Fruit fly (Drosophila melanogaster) whole organism, embryonic: ENCODE results near the gene mRRF1.

Source experiments
- Adf1 ChIP-seq: fragments of 200-800 bp; sonication (Bioruptor generic); IDR thresholded peaks from 2 replicates; pipeline ENCODE4 v1.3.6; 2022; ENCODE audit warnings: missing biosample characterization, missing genetic modification characterization
- B-H2 ChIP-seq: fragments of 200-800 bp; sonication (Bioruptor generic); optimal IDR thresholded peaks from 2 replicates; lab custom pipeline; 2018; ENCODE audit warnings: missing biosample characterization, mild to moderate bottlenecking, missing genetic modification characterization
- CG10267 ChIP-seq: fragments of 200-800 bp; sonication (Bioruptor generic); optimal IDR thresholded peaks from 2 replicates; lab custom pipeline; 2018; ENCODE audit warnings: missing biosample characterization, mild to moderate bottlenecking, missing genetic modification characterization, moderate library complexity
- CG10654 ChIP-seq: fragments of 200-800 bp; sonication (Bioruptor generic); optimal IDR thresholded peaks from 2 replicates; lab custom pipeline; 2016; ENCODE audit warnings: missing biosample characterization, missing genetic modification characterization
- CG13287 ChIP-seq: fragments of 200-800 bp; sonication (Bioruptor generic); IDR thresholded peaks from 2 replicates; pipeline ENCODE4 v1.3.6; 2022; ENCODE audit warnings: missing biosample characterization, missing genetic modification characterization; ENCODE audit not compliant: partially characterized antibody
- CG13624 ChIP-seq: fragments of 200-800 bp; sonication (Bioruptor generic); optimal IDR thresholded peaks from 2 replicates; lab custom pipeline; 2016; ENCODE audit warnings: missing biosample characterization, missing genetic modification characterization
- CG14441 ChIP-seq: fragments of 200-800 bp; sonication (Bioruptor generic); IDR thresholded peaks from 2 replicates; pipeline ENCODE4 v1.3.6; 2022; ENCODE audit warnings: missing biosample characterization, missing genetic modification characterization
- CG14667 ChIP-seq: fragments of 200-800 bp; sonication (Bioruptor generic); IDR thresholded peaks from 2 replicates; pipeline ENCODE4 v1.3.6; 2022; ENCODE audit warnings: missing biosample characterization, missing genetic modification characterization
- CG2120 ChIP-seq: fragments of 200-800 bp; sonication (Bioruptor generic); optimal IDR thresholded peaks from 3 replicates; lab custom pipeline; 2016; ENCODE audit warnings: missing biosample characterization, missing genetic modification characterization
- CG2199 ChIP-seq: fragments of 200-800 bp; sonication (Bioruptor generic); IDR thresholded peaks from 3 replicates; pipeline ENCODE4 v1.3.6; 2022; ENCODE audit warnings: missing biosample characterization, missing genetic modification characterization
- CG31441 ChIP-seq: fragments of 200-800 bp; sonication (Bioruptor generic); IDR thresholded peaks from 2 replicates; pipeline ENCODE4 v1.3.6; 2022; ENCODE audit warnings: missing biosample characterization, missing genetic modification characterization
- CG3281 ChIP-seq: fragments of 200-800 bp; sonication (Bioruptor generic); optimal IDR thresholded peaks from 3 replicates; lab custom pipeline; 2017; ENCODE audit warnings: missing biosample characterization, mild to moderate bottlenecking, missing genetic modification characterization
- CG33213 ChIP-seq: fragments of 200-800 bp; sonication (Bioruptor generic); optimal IDR thresholded peaks from 3 replicates; lab custom pipeline; 2016; ENCODE audit warnings: missing biosample characterization, missing genetic modification characterization
- CG34376 ChIP-seq: fragments of 200-800 bp; sonication (Bioruptor generic); optimal IDR thresholded peaks from 2 replicates; lab custom pipeline; 2018; ENCODE audit warnings: missing biosample characterization, mild to moderate bottlenecking, missing genetic modification characterization
- CG6254 ChIP-seq: fragments of 200-800 bp; sonication (Bioruptor generic); optimal IDR thresholded peaks from 3 replicates; lab custom pipeline; 2017; ENCODE audit warnings: mild to moderate bottlenecking, missing biosample characterization, missing genetic modification reagents, missing genetic modification characterization
- CG6813 ChIP-seq: fragments of 200-800 bp; sonication (Bioruptor generic); optimal IDR thresholded peaks from 2 replicates; lab custom pipeline; 2017; ENCODE audit warnings: missing biosample characterization, missing genetic modification characterization, mild to moderate bottlenecking, moderate library complexity, missing genetic modification reagents
- CG7987 ChIP-seq: fragments of 200-800 bp; sonication (Bioruptor generic); optimal IDR thresholded peaks from 2 replicates; lab custom pipeline; 2018; ENCODE audit warnings: missing biosample characterization, mild to moderate bottlenecking, missing genetic modification characterization, moderate library complexity
- CG8944 ChIP-seq: fragments of 200-800 bp; sonication (Bioruptor generic); optimal IDR thresholded peaks from 3 replicates; lab custom pipeline; 2016; ENCODE audit warnings: missing biosample characterization, missing genetic modification characterization
- CG9797 ChIP-seq: fragments of 200-800 bp; sonication (Bioruptor generic); optimal IDR thresholded peaks from 3 replicates; lab custom pipeline; 2018; ENCODE audit warnings: missing biosample characterization, mild to moderate bottlenecking, missing genetic modification characterization
- CHES-1-like ChIP-seq: fragments of 200-800 bp; sonication (Bioruptor generic); optimal IDR thresholded peaks from 2 replicates; lab custom pipeline; 2016; ENCODE audit warnings: missing biosample characterization, missing genetic modification characterization
- CrebB ChIP-seq: fragments of 200-800 bp; sonication (Bioruptor generic); optimal IDR thresholded peaks from 3 replicates; lab custom pipeline; 2018; ENCODE audit warnings: missing biosample characterization, mild to moderate bottlenecking, missing genetic modification characterization
- D19B ChIP-seq: fragments of 200-800 bp; sonication (Bioruptor generic); optimal IDR thresholded peaks from 2 replicates; lab custom pipeline; 2017; ENCODE audit warnings: missing biosample characterization, mild to moderate bottlenecking, missing genetic modification characterization
- Dek ChIP-seq: fragments of 200-800 bp; sonication (Bioruptor generic); optimal IDR thresholded peaks from 3 replicates; lab custom pipeline; 2019; ENCODE audit warnings: missing biosample characterization, mild to moderate bottlenecking, missing genetic modification characterization, moderate library complexity
- Fer1 ChIP-seq: fragments of 200-800 bp; sonication (Bioruptor generic); optimal IDR thresholded peaks from 2 replicates; lab custom pipeline; 2017; ENCODE audit warnings: missing biosample characterization, mild to moderate bottlenecking, missing genetic modification characterization
- Hand ChIP-seq: fragments of 200-800 bp; sonication (Bioruptor generic); optimal IDR thresholded peaks from 2 replicates; lab custom pipeline; 2017; ENCODE audit warnings: mild to moderate bottlenecking, missing biosample characterization, missing genetic modification reagents, missing genetic modification characterization
- Hey ChIP-seq: fragments of 200-800 bp; sonication (Bioruptor generic); optimal IDR thresholded peaks from 3 replicates; lab custom pipeline; 2018; ENCODE audit warnings: missing biosample characterization, mild to moderate bottlenecking, missing genetic modification characterization
- Hmr ChIP-seq: fragments of 200-800 bp; sonication (Bioruptor generic); optimal IDR thresholded peaks from 3 replicates; lab custom pipeline; 2017; ENCODE audit warnings: mild to moderate bottlenecking, missing biosample characterization, missing genetic modification reagents, missing genetic modification characterization
- MESR4 ChIP-seq: fragments of 200-800 bp; sonication (Bioruptor generic); optimal IDR thresholded peaks from 2 replicates; lab custom pipeline; 2018; ENCODE audit warnings: missing biosample characterization, mild to moderate bottlenecking, missing genetic modification characterization, moderate library complexity
- Med ChIP-seq: fragments of 200-800 bp; sonication (Bioruptor generic); peaks from one replicate; lab custom pipeline; 2016; ENCODE audit warnings: missing biosample characterization, missing genetic modification characterization, mild to moderate bottlenecking, inconsistent platforms, moderate library complexity
- Myb ChIP-seq: fragments of 200-800 bp; sonication (Bioruptor generic); optimal IDR thresholded peaks from 2 replicates; lab custom pipeline; 2016; ENCODE audit warnings: missing biosample characterization, missing genetic modification characterization
- Nf-YA ChIP-seq: fragments of 200-800 bp; sonication (Bioruptor generic); IDR thresholded peaks from 2 replicates; pipeline ENCODE4 v1.3.6; 2022; ENCODE audit warnings: missing biosample characterization, missing genetic modification characterization
- Xbp1 ChIP-seq: fragments of 200-800 bp; sonication (Bioruptor generic); optimal IDR thresholded peaks from 3 replicates; lab custom pipeline; 2016; ENCODE audit warnings: missing biosample characterization, mild to moderate bottlenecking, missing genetic modification characterization
- cas ChIP-seq: fragments of 200-800 bp; sonication (Bioruptor generic); IDR thresholded peaks from 2 replicates; pipeline ENCODE4 v1.3.6; 2022; ENCODE audit warnings: missing biosample characterization, missing genetic modification characterization
- caup ChIP-seq: fragments of 200-800 bp; sonication (Bioruptor generic); optimal IDR thresholded peaks from 3 replicates; lab custom pipeline; 2017; ENCODE audit warnings: missing biosample characterization, mild to moderate bottlenecking, missing genetic modification characterization, moderate library complexity; ENCODE audit not compliant: severe bottlenecking
- cwo ChIP-seq: fragments of 200-800 bp; sonication (Bioruptor generic); optimal IDR thresholded peaks from 3 replicates; lab custom pipeline; 2017; ENCODE audit warnings: missing biosample characterization, missing genetic modification characterization, mild to moderate bottlenecking, moderate library complexity, missing genetic modification reagents
- dm ChIP-seq: fragments of 200-800 bp; sonication (Bioruptor generic); optimal IDR thresholded peaks from 3 replicates; lab custom pipeline; 2016; ENCODE audit warnings: missing biosample characterization, missing genetic modification characterization
- dmrt11E ChIP-seq: fragments of 200-800 bp; sonication (Bioruptor generic); optimal IDR thresholded peaks from 3 replicates; lab custom pipeline; 2018; ENCODE audit warnings: missing biosample characterization, mild to moderate bottlenecking, missing genetic modification characterization, moderate library complexity
- fd3F ChIP-seq: fragments of 200-800 bp; sonication (Bioruptor generic); optimal IDR thresholded peaks from 2 replicates; lab custom pipeline; 2018; ENCODE audit warnings: missing biosample characterization, mild to moderate bottlenecking, missing genetic modification characterization, moderate library complexity
- fd64A ChIP-seq: fragments of 200-800 bp; sonication (Bioruptor generic); optimal IDR thresholded peaks from 3 replicates; lab custom pipeline; 2018; ENCODE audit warnings: missing biosample characterization, mild to moderate bottlenecking, missing genetic modification characterization
- kay ChIP-seq: fragments of 200-800 bp; sonication (Bioruptor generic); optimal IDR thresholded peaks from 2 replicates; lab custom pipeline; 2016; ENCODE audit warnings: missing biosample characterization, missing genetic modification characterization
- nmo ChIP-seq: fragments of 200-800 bp; sonication (Bioruptor generic); optimal IDR thresholded peaks from 2 replicates; lab custom pipeline; 2018; ENCODE audit warnings: missing biosample characterization, mild to moderate bottlenecking, missing genetic modification characterization, moderate library complexity
- nom ChIP-seq: fragments of 200-800 bp; sonication (Bioruptor generic); optimal IDR thresholded peaks from 2 replicates; lab custom pipeline; 2017; ENCODE audit warnings: missing biosample characterization, missing genetic modification characterization, mild to moderate bottlenecking, moderate library complexity, missing genetic modification reagents
- pan ChIP-seq, 4 experiments: fragments of >200 bp in 3 of 4; fragments of 200-800 bp in 1 of 4; sonication (Bioruptor generic) in 1 of 4; optimal IDR thresholded peaks in 3 of 4; IDR thresholded peaks in 1 of 4; 2 replicates each; pipeline versions ENCODE4 v1.3.6 to Lab custom; 2017 to 2022; ENCODE audit warnings: missing biosample characterization in 2 of 4, missing genetic modification characterization in 2 of 4, mixed read lengths in 1 of 4
- scrt ChIP-seq: fragments of 200-800 bp; sonication (Bioruptor generic); optimal IDR thresholded peaks from 2 replicates; lab custom pipeline; 2018; ENCODE audit warnings: missing biosample characterization, mild to moderate bottlenecking, missing genetic modification characterization, moderate library complexity
- so ChIP-seq: fragments of 200-800 bp; sonication (Bioruptor generic); IDR thresholded peaks from 3 replicates; pipeline ENCODE4 v1.3.6; 2022; ENCODE audit warnings: missing biosample characterization, missing genetic modification characterization
- ssp ChIP-seq: fragments of 200-800 bp; sonication (Bioruptor generic); IDR thresholded peaks from 2 replicates; pipeline ENCODE4 v1.3.6; 2022; ENCODE audit warnings: missing biosample characterization, missing genetic modification characterization
- tio ChIP-seq: fragments of 200-800 bp; sonication (Bioruptor generic); optimal IDR thresholded peaks from 2 replicates; lab custom pipeline; 2017; ENCODE audit warnings: missing biosample characterization, missing genetic modification characterization, inconsistent platforms
- twi ChIP-seq: fragments of 200-800 bp; optimal IDR thresholded peaks from 2 replicates; lab custom pipeline; 2019; ENCODE audit warnings: missing biosample characterization, mild to moderate bottlenecking, missing genetic modification characterization, moderate library complexity
- unc-4 ChIP-seq: fragments of 200-800 bp; sonication (Bioruptor generic); IDR thresholded peaks from 2 replicates; pipeline ENCODE4 v1.3.6; 2022; ENCODE audit warnings: missing biosample characterization, missing genetic modification characterization; ENCODE audit not compliant: partially characterized antibody

Gene mRRF1

DNA sequence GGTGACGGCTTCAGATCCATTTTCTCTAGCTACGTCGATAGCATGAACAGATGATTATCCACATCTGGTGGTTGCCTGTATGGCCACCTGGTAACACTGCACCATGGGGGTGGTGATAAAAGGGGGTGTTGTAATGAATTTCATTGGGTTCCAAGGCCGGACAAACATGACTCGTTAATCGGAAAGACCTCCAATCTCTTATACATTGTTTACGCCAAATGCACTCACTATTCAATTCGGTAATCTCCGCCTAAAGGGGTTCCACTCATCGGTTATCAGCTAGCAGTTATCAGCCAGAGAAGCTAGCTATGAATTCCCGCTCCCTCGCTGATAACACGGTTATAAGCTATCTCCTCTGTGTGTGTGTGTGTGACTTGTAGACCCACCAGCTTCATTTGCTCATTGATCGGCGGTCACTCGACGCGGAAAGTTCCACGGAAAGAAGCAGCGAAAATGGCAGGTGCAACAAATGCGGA, 3.9 kb upstream of the mRRF1 start, which contains the start of gene Pdxk (continued):
- 0 out of 2 replicates have a peak, but pooled peaks have one; percentile 5 for TF ChIP-seq Adf1 (GFP tag; lab: Robert Waterston, UW)
- peak; percentile 20 for TF ChIP-seq CG3281 (GFP tag; lab: Kevin White, UChicago)
- peak; percentile 25 for TF ChIP-seq cwo (GFP tag; lab: Kevin White, UChicago)
- TF ChIP-seq Xbp1 (GFP tag; lab: Kevin White, UChicago): no peak
- no peak for TF ChIP-seq tio
- TF ChIP-seq Hey (tag; lab: Kevin White, UChicago): no peak
- TF ChIP-seq CG31441 (GFP tag; lab: Robert Waterston, UW): 0 out of 2 replicates have a peak, but pooled peaks have one; percentile 21
- no peak for TF ChIP-seq CG14667
- peak; percentile 93 for TF ChIP-seq CG34376 (GFP tag; lab: Kevin White, UChicago)
- TF ChIP-seq CG2199: no peak
- no peak for TF ChIP-seq Dek (tag; lab: Kevin White, UChicago)
- no peak for TF ChIP-seq CG10267
- no peak for TF ChIP-seq fd3F (GFP tag; lab: Kevin White, UChicago)
- peak; percentile 31 for TF ChIP-seq Fer1 (GFP tag; lab: Kevin White, UChicago)
- peak; percentile 52 for TF ChIP-seq CG7987
- TF ChIP-seq CG13287 (GFP tag; lab: Robert Waterston, UW): peak; percentile 48
- TF ChIP-seq scrt (GFP tag; lab: Kevin White, UChicago): no peak
- no peak for TF ChIP-seq CG6813 (GFP tag; lab: Kevin White, UChicago)
- TF ChIP-seq pan (optimal IDR thresholded peaks at IDR 0.05; lab: Kevin White, UChicago): no peak
- TF ChIP-seq pan (GFP tag; optimal IDR thresholded peaks at IDR 0.05 in 1 of 2, IDR thresholded peaks at IDR 0.05 in 1 of 2): no peak
- TF ChIP-seq dm (GFP tag; lab: Kevin White, UChicago): no peak
- no peak for TF ChIP-seq CG33213 (GFP tag; lab: Kevin White, UChicago)
- peak; percentile 40 for TF ChIP-seq fd64A
- no peak for TF ChIP-seq cas
- no peak for TF ChIP-seq CHES-1-like (GFP tag; lab: Kevin White, UChicago)
- TF ChIP-seq twi (tag; lab: Kevin White, UChicago): peak; percentile 40
- TF ChIP-seq nom (GFP tag; lab: Kevin White, UChicago): peak; percentile 59
- TF ChIP-seq Hand: no peak
- TF ChIP-seq D19B (GFP tag; lab: Kevin White, UChicago): no peak
- no peak for TF ChIP-seq CG8944 (GFP tag; lab: Kevin White, UChicago)
- TF ChIP-seq Nf-YA (GFP tag; lab: Robert Waterston, UW): no peak
- TF ChIP-seq so (GFP tag; lab: Robert Waterston, UW): peak; percentile 40; the same call in 1 of the 3 replicates
- no peak for TF ChIP-seq CG13624 (GFP tag; lab: Kevin White, UChicago)
- TF ChIP-seq caup: peak; percentile 45
- no peak for TF ChIP-seq nmo
- TF ChIP-seq ssp (GFP tag; lab: Robert Waterston, UW): no peak
- peak; percentile 45 for TF ChIP-seq CrebB (tag; lab: Kevin White, UChicago)
- peak; percentile 81 for TF ChIP-seq Med
- TF ChIP-seq Myb (GFP tag; lab: Kevin White, UChicago): peak; percentile 15
- TF ChIP-seq MESR4 (GFP tag; lab: Kevin White, UChicago): peak; percentile 53
- peak; percentile 34 for TF ChIP-seq kay (GFP tag; lab: Kevin White, UChicago)
- peak; percentile 15 for TF ChIP-seq CG6254 (GFP tag; lab: Kevin White, UChicago)
- TF ChIP-seq dmrt11E (tag; lab: Kevin White, UChicago): no peak
- no peak for TF ChIP-seq CG14441 (GFP tag; lab: Robert Waterston, UW)
- peak; percentile 49 for TF ChIP-seq CG9797 (GFP tag; lab: Kevin White, UChicago)
- peak; percentile 43 for TF ChIP-seq Hmr
- no peak for TF ChIP-seq unc-4
- no peak for TF ChIP-seq CG10654
- peak; percentile 30 for TF ChIP-seq CG2120 (GFP tag; lab: Kevin White, UChicago)
- no peak for TF ChIP-seq B-H2 (GFP tag; lab: Kevin White, UChicago)
